Worm (Caenorhabditis elegans) whole organism, L4/young adult: ENCODE data around the gene pfd-2.

ENCODE experiments used
- W03F9.2 ChIP-seq: fragments of 150-350 bp; optimal IDR thresholded peaks from 2 replicates; lab custom pipeline; 2014; ENCODE audit warnings: missing biosample characterization, missing genetic modification characterization
- dao-5 ChIP-seq: sonication (generic microtip); optimal IDR thresholded peaks from 2 replicates; lab custom pipeline; 2016; ENCODE audit warnings: missing genotype, missing genetic modification characterization, moderate library complexity, missing compliant biosample characterization

DNA sequence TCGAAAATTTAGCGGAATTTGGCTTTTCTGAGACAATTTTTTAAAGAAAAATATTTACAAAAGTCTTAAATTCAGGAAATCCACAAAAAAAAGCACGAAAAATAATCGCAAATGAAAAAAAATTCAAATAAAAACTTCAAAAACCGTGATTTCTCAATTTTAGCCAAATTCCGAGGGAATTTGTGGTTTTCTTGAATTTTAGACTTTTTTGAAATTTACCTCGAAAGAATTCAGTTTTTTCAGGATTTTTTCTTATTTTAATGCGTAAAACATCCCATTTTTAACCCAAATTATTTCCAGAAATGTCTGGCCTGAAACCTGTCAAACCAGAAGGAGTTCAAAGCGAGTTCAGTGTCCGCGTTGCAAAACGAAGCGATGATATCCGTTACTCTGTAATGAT lies 25.2 kb upstream of the pfd-2 start, which contains the start of gene gtf-2F1:
- TF ChIP-seq dao-5 (tag; lab: Kevin White, UChicago) (no peak), W03F9.2 (tag; lab: Kevin White, UChicago) (no peak)
